Worm (Caenorhabditis elegans) whole organism, L3 larva: ENCODE results near the gene glb-3.

ENCODE experiments used
- ama-1 ChIP-seq: fragments of 150-350 bp; optimal IDR thresholded peaks from 2 replicates; lab custom pipeline; 2018
- elt-2 ChIP-seq: sonication (generic microtip); optimal IDR thresholded peaks from 2 replicates; lab custom pipeline; 2016; ENCODE audit warnings: missing genetic modification reagents, mild to moderate bottlenecking, missing genetic modification characterization, missing compliant biosample characterization
- mdl-1 ChIP-seq: fragments of 150-350 bp; optimal IDR thresholded peaks from 2 replicates; lab custom pipeline; 2014; ENCODE audit warnings: missing biosample characterization, missing genetic modification characterization

ce11 chrV:11094698-11095097 is 39.7 kb upstream of the glb-3 start:
- TF ChIP-seq elt-2 (tag; lab: Kevin White, UChicago) (no peak), ama-1 (lab: Kevin White, UChicago) (no peak), mdl-1 (tag; lab: Kevin White, UChicago) (no peak)
